Worm (Caenorhabditis elegans) whole organism, late embryonic: ENCODE results near the gene kdin-1.

Experiments used
- C38D4.7 ChIP-seq: fragments of 200-800 bp; sonication (Bioruptor generic); optimal IDR thresholded peaks from 2 replicates; lab custom pipeline; 2018; ENCODE audit warnings: mild to moderate bottlenecking, missing genetic modification characterization, moderate library complexity, missing compliant biosample characterization
- ama-1 ChIP-seq: fragments of 150-350 bp; optimal IDR thresholded peaks from 2 replicates; lab custom pipeline; 2014
- ceh-14 ChIP-seq: sonication (generic microtip); optimal IDR thresholded peaks from 2 replicates; lab custom pipeline; 2016; ENCODE audit warnings: missing genotype, missing genetic modification characterization, missing compliant biosample characterization
- ceh-30 ChIP-seq: fragments of 150-350 bp; optimal IDR thresholded peaks from 2 replicates; lab custom pipeline; 2014; ENCODE audit warnings: missing biosample characterization, missing genetic modification characterization
- ceh-31 ChIP-seq: sonication (generic microtip); optimal IDR thresholded peaks from 2 replicates; lab custom pipeline; 2016; ENCODE audit warnings: missing genetic modification characterization, missing compliant biosample characterization
- ceh-45 ChIP-seq: fragments of 200-800 bp; sonication (Bioruptor generic); IDR thresholded peaks from 2 replicates; pipeline ENCODE4 v1.3.6; 2022; ENCODE audit warnings: missing genetic modification reagents, missing genetic modification characterization, missing compliant biosample characterization
- ceh-6 ChIP-seq: fragments of 200-800 bp; sonication (Bioruptor generic); optimal IDR thresholded peaks from 2 replicates; lab custom pipeline; 2018; ENCODE audit warnings: mild to moderate bottlenecking, missing genetic modification characterization, missing compliant biosample characterization
- che-1 ChIP-seq: sonication (generic microtip); optimal IDR thresholded peaks from 2 replicates; lab custom pipeline; 2016; ENCODE audit warnings: mild to moderate bottlenecking, missing genetic modification characterization, missing compliant biosample characterization
- dmd-4 ChIP-seq: sonication (generic microtip); optimal IDR thresholded peaks from 2 replicates; lab custom pipeline; 2016; ENCODE audit warnings: borderline replicate concordance, missing genetic modification characterization, missing compliant biosample characterization
- elt-2 ChIP-seq: sonication (generic microtip); optimal IDR thresholded peaks from 2 replicates; lab custom pipeline; 2016; ENCODE audit warnings: missing genetic modification reagents, missing genetic modification characterization, missing compliant biosample characterization
- elt-4 ChIP-seq: sonication (generic microtip); optimal IDR thresholded peaks from 2 replicates; lab custom pipeline; 2016; ENCODE audit warnings: missing genetic modification characterization, missing compliant biosample characterization
- ets-4 ChIP-seq: sonication (generic microtip); optimal IDR thresholded peaks from 2 replicates; lab custom pipeline; 2016; ENCODE audit warnings: missing genetic modification characterization, missing compliant biosample characterization
- gmeb-2 ChIP-seq: sonication (generic microtip); optimal IDR thresholded peaks from 2 replicates; lab custom pipeline; 2016; ENCODE audit warnings: missing genetic modification characterization, inconsistent platforms, missing compliant biosample characterization
- hlh-15 ChIP-seq: sonication (generic microtip); optimal IDR thresholded peaks from 2 replicates; lab custom pipeline; 2016; ENCODE audit warnings: missing genetic modification characterization, missing compliant biosample characterization
- hlh-30 ChIP-seq: sonication (generic microtip); optimal IDR thresholded peaks from 2 replicates; lab custom pipeline; 2017; ENCODE audit warnings: antibody characterized with exemption, missing genetic modification characterization, missing compliant biosample characterization; ENCODE audit not compliant: insufficient read depth
- hlh-6 ChIP-seq: sonication (generic microtip); optimal IDR thresholded peaks from 2 replicates; lab custom pipeline; 2016; ENCODE audit warnings: missing genotype, missing genetic modification characterization, missing compliant biosample characterization
- lin-11 ChIP-seq: fragments of 200-800 bp; sonication (Bioruptor generic); optimal IDR thresholded peaks from 2 replicates; lab custom pipeline; 2018; ENCODE audit warnings: mild to moderate bottlenecking, missing genetic modification characterization, missing compliant biosample characterization
- madf-2 ChIP-seq: sonication (generic microtip); optimal IDR thresholded peaks from 2 replicates; lab custom pipeline; 2017; ENCODE audit warnings: missing genetic modification characterization, missing compliant biosample characterization
- mec-3 ChIP-seq: sonication (generic microtip); optimal IDR thresholded peaks from 2 replicates; lab custom pipeline; 2016; ENCODE audit warnings: borderline replicate concordance, missing genetic modification characterization, missing compliant biosample characterization
- nfya-1 ChIP-seq: sonication (generic microtip); optimal IDR thresholded peaks from 2 replicates; lab custom pipeline; 2017; ENCODE audit warnings: missing genetic modification characterization, mild to moderate bottlenecking, missing compliant biosample characterization, antibody characterized with exemption, moderate library complexity
- nhr-11 ChIP-seq: fragments of 150-350 bp; optimal IDR thresholded peaks from 2 replicates; lab custom pipeline; 2014; ENCODE audit warnings: missing biosample characterization, missing genetic modification characterization
- odd-2 ChIP-seq: sonication (generic microtip); optimal IDR thresholded peaks from 2 replicates; lab custom pipeline; 2017; ENCODE audit warnings: antibody characterized with exemption, mild to moderate bottlenecking, missing genetic modification characterization, missing compliant biosample characterization
- pat-9 ChIP-seq: fragments of 200-800 bp; sonication (Bioruptor generic); optimal IDR thresholded peaks from 2 replicates; lab custom pipeline; 2018; ENCODE audit warnings: mild to moderate bottlenecking, missing genetic modification characterization, moderate library complexity, missing compliant biosample characterization
- pax-1 ChIP-seq: fragments of 150-350 bp; optimal IDR thresholded peaks from 2 replicates; lab custom pipeline; 2014; ENCODE audit warnings: missing biosample characterization, missing genetic modification characterization
- pha-2 ChIP-seq: sonication (generic microtip); optimal IDR thresholded peaks from 2 replicates; lab custom pipeline; 2017; ENCODE audit warnings: mild to moderate bottlenecking, missing genetic modification characterization, missing compliant biosample characterization
- pha-4 ChIP-seq: fragments of 150-350 bp; optimal IDR thresholded peaks from 2 replicates; lab custom pipeline; 2018; ENCODE audit warnings: missing biosample characterization, missing genetic modification reagents, missing genetic modification characterization
- pqm-1 ChIP-seq: sonication (generic microtip); optimal IDR thresholded peaks from 2 replicates; lab custom pipeline; 2016; ENCODE audit warnings: missing genetic modification characterization, missing compliant biosample characterization
- ref-2 ChIP-seq: sonication (generic microtip); optimal IDR thresholded peaks from 2 replicates; lab custom pipeline; 2016; ENCODE audit warnings: missing genetic modification characterization, missing compliant biosample characterization
- rnt-1 ChIP-seq: sonication (generic microtip); optimal IDR thresholded peaks from 2 replicates; lab custom pipeline; 2016; ENCODE audit warnings: missing genetic modification characterization, missing compliant biosample characterization
- sdc-2 ChIP-seq: sonication (generic microtip); optimal IDR thresholded peaks from 2 replicates; lab custom pipeline; 2016; ENCODE audit warnings: missing genotype, missing genetic modification characterization, missing compliant biosample characterization
- tbx-7 ChIP-seq: sonication (generic microtip); optimal IDR thresholded peaks from 2 replicates; lab custom pipeline; 2016; ENCODE audit warnings: missing genotype, missing genetic modification characterization, missing compliant biosample characterization
- unc-3 ChIP-seq, 2 experiments: fragments of 200-800 bp in 1 of 2; sonication (Bioruptor generic) in 1 of 2; sonication (generic microtip) in 1 of 2; conservative IDR thresholded peaks in 1 of 2; optimal IDR thresholded peaks in 1 of 2; 2 replicates each; pipeline versions ENCODE4 v1.3.6 to Lab custom; 2016 to 2022; ENCODE audit warnings: missing compliant biosample characterization in 2 of 2, missing genetic modification characterization in 2 of 2, missing genetic modification reagents in 1 of 2
- unc-42 ChIP-seq: sonication (generic microtip); optimal IDR thresholded peaks from 2 replicates; lab custom pipeline; 2016; ENCODE audit warnings: missing genotype, missing genetic modification characterization, missing compliant biosample characterization
- unc-55 ChIP-seq: sonication (generic microtip); optimal IDR thresholded peaks from 2 replicates; lab custom pipeline; 2017; ENCODE audit warnings: missing biosample characterization, missing genetic modification reagents, missing genetic modification characterization
- zip-5 ChIP-seq: sonication (generic microtip); optimal IDR thresholded peaks from 2 replicates; lab custom pipeline; 2016; ENCODE audit warnings: missing genetic modification characterization, missing compliant biosample characterization

kdin-1 gene

ce11 chrIV:11031640-11032039, 6.8 kb upstream of the kdin-1 start:
- no peak for TF ChIP-seq lin-11 (tag; lab: Kevin White, UChicago)
- TF ChIP-seq che-1 (tag; lab: Kevin White, UChicago), result no peak
- no peak for TF ChIP-seq hlh-30 (tag; lab: Kevin White, UChicago)
- no peak for TF ChIP-seq ceh-14 (tag; lab: Kevin White, UChicago)
- no peak for TF ChIP-seq mec-3 (tag; lab: Kevin White, UChicago)
- TF ChIP-seq elt-4 (tag; lab: Kevin White, UChicago), result no peak
- no peak for TF ChIP-seq pax-1 (tag; lab: Kevin White, UChicago)
- no peak for TF ChIP-seq rnt-1 (tag; lab: Kevin White, UChicago)
- no peak for TF ChIP-seq ceh-45 (GFP tag; lab: Robert Waterston, UW)
- TF ChIP-seq ets-4, result no peak
- TF ChIP-seq odd-2 (tag; lab: Kevin White, UChicago), result no peak
- TF ChIP-seq pha-4, result no peak
- TF ChIP-seq hlh-6, result no peak

- TF ChIP-seq ceh-6 (GFP tag; lab: Kevin White, UChicago), result no peak
- no peak for TF ChIP-seq sdc-2 (tag; lab: Kevin White, UChicago)
- no peak for TF ChIP-seq unc-3 (GFP tag; conservative IDR thresholded peaks at IDR 0.05; lab: Robert Waterston, UW)
- TF ChIP-seq unc-3 (tag; optimal IDR thresholded peaks at IDR 0.05; lab: Kevin White, UChicago), result no peak
- TF ChIP-seq ceh-30, result no peak
- no peak for TF ChIP-seq pha-2 (tag; lab: Kevin White, UChicago)
- TF ChIP-seq unc-55 (GFP tag; lab: Kevin White, UChicago), result no peak
- no peak for TF ChIP-seq madf-2
- TF ChIP-seq rnt-1 (tag; lab: Kevin White, UChicago), result no peak
- no peak for TF ChIP-seq hlh-15 (tag; lab: Kevin White, UChicago)
- no peak for TF ChIP-seq ama-1 (lab: Kevin White, UChicago)
- no peak for TF ChIP-seq nfya-1 (tag; lab: Kevin White, UChicago)
- no peak for TF ChIP-seq ceh-14 (tag; lab: Kevin White, UChicago)
- no peak for TF ChIP-seq ceh-31
- TF ChIP-seq, all 69 proteins: peak for 0
Measured at ce11 chrIV:11032288-11032687, 6.2 kb upstream of the kdin-1 start, which contains the start of gene hrg-6. Gene hrg-6, plus strand, starts transcription at chrIV:11032588.

ce11 chrIV:11036222-11036621, 2.2 kb upstream of the kdin-1 start, which contains the start of gene fkb-1:
Gene fkb-1, plus strand, starts transcription at chrIV:11036582.
- TF ChIP-seq nfya-1 (tag; lab: Kevin White, UChicago), result peak; percentile 35
- TF ChIP-seq elt-4 (tag; lab: Kevin White, UChicago), result no peak
- TF ChIP-seq pat-9 (tag; lab: Kevin White, UChicago), result no peak
- TF ChIP-seq ref-2 (tag; lab: Kevin White, UChicago), result no peak
- TF ChIP-seq pax-1 (tag; lab: Kevin White, UChicago), result peak; percentile 60
- TF ChIP-seq elt-2 (tag; lab: Kevin White, UChicago), result peak; percentile 19
- no peak for TF ChIP-seq gmeb-2 (tag; lab: Kevin White, UChicago)

ce11 chrIV:11037118-11037719, 1.2 kb upstream of the kdin-1 start:
- TF ChIP-seq elt-2 (tag; lab: Kevin White, UChicago) (peak; percentile 44), C38D4.7 (GFP tag; lab: Kevin White, UChicago) (no peak), zip-5 (no peak), dmd-4 (no peak), ets-4 (no peak), unc-42 (tag; lab: Kevin White, UChicago) (peak; percentile 32)

- TF ChIP-seq ets-4 (no peak), pqm-1 (tag; lab: Kevin White, UChicago) (no peak), ref-2 (tag; lab: Kevin White, UChicago) (no peak), hlh-6 (no peak), dmd-4 (no peak), nhr-11 (no peak), hlh-15 (tag; lab: Kevin White, UChicago) (no peak), tbx-7 (no peak)
Measured at ce11 chrIV:11038218-11038617, 237 bp upstream of the kdin-1 start.
